Fruit fly (Drosophila melanogaster) whole organism, embryonic: ENCODE results near the gene CG10365.

Source experiments
- B-H2 ChIP-seq: fragments of 200-800 bp; sonication (Bioruptor generic); optimal IDR thresholded peaks from 2 replicates; lab custom pipeline; 2018; ENCODE audit warnings: missing biosample characterization, mild to moderate bottlenecking, missing genetic modification characterization
- CG10462 ChIP-seq: fragments of 200-800 bp; sonication (Bioruptor generic); optimal IDR thresholded peaks from 2 replicates; lab custom pipeline; 2016; ENCODE audit warnings: missing biosample characterization, missing genetic modification characterization
- CG12104 ChIP-seq: fragments of 200-800 bp; sonication (Bioruptor generic); optimal IDR thresholded peaks from 3 replicates; lab custom pipeline; 2016; ENCODE audit warnings: missing biosample characterization, missing genetic modification characterization
- CG13424 ChIP-seq: fragments of 200-800 bp; sonication (Bioruptor generic); optimal IDR thresholded peaks from 2 replicates; lab custom pipeline; 2019; ENCODE audit warnings: missing biosample characterization, mild to moderate bottlenecking, missing genetic modification characterization, moderate library complexity
- CG13894 ChIP-seq: fragments of 200-800 bp; sonication (Bioruptor generic); optimal IDR thresholded peaks from 3 replicates; lab custom pipeline; 2018; ENCODE audit warnings: missing biosample characterization, mild to moderate bottlenecking, missing genetic modification characterization, moderate library complexity
- CG14965 ChIP-seq: fragments of 200-800 bp; sonication (Bioruptor generic); optimal IDR thresholded peaks from 2 replicates; lab custom pipeline; 2016; ENCODE audit warnings: missing biosample characterization, missing genetic modification characterization, borderline replicate concordance
- CG16815 ChIP-seq: fragments of 200-800 bp; sonication (Bioruptor generic); optimal IDR thresholded peaks from 3 replicates; lab custom pipeline; 2017; ENCODE audit warnings: missing biosample characterization, mild to moderate bottlenecking, missing genetic modification characterization
- CG16863 ChIP-seq: fragments of 200-800 bp; sonication (Bioruptor generic); optimal IDR thresholded peaks from 3 replicates; lab custom pipeline; 2016; ENCODE audit warnings: missing biosample characterization, missing genetic modification characterization
- CG17328 ChIP-seq: fragments of 200-800 bp; sonication (Bioruptor generic); IDR thresholded peaks from 2 replicates; pipeline ENCODE4 v1.3.6; 2022; ENCODE audit warnings: missing biosample characterization, missing genetic modification characterization
- CG3838 ChIP-seq: fragments of 200-800 bp; sonication (Bioruptor generic); optimal IDR thresholded peaks from 3 replicates; lab custom pipeline; 2016; ENCODE audit warnings: missing biosample characterization, missing genetic modification characterization
- CG4328 ChIP-seq: fragments of 200-800 bp; sonication (Bioruptor generic); optimal IDR thresholded peaks from 3 replicates; lab custom pipeline; 2017; ENCODE audit warnings: missing biosample characterization, missing genetic modification reagents, missing genetic modification characterization
- CG4707 ChIP-seq: fragments of 200-800 bp; sonication (Bioruptor generic); optimal IDR thresholded peaks from 2 replicates; lab custom pipeline; 2018; ENCODE audit warnings: missing biosample characterization, mild to moderate bottlenecking, missing genetic modification characterization, moderate library complexity
- CG7271 ChIP-seq: fragments of 200-800 bp; sonication (Bioruptor generic); optimal IDR thresholded peaks from 2 replicates; lab custom pipeline; 2018; ENCODE audit warnings: missing biosample characterization, mild to moderate bottlenecking, missing genetic modification characterization, moderate library complexity
- CG7963 ChIP-seq: fragments of 200-800 bp; sonication (Bioruptor generic); IDR thresholded peaks from 3 replicates; pipeline ENCODE4 v1.3.6; 2022; ENCODE audit warnings: missing biosample characterization, missing genetic modification characterization; ENCODE audit not compliant: partially characterized antibody
- CG7987 ChIP-seq: fragments of 200-800 bp; sonication (Bioruptor generic); optimal IDR thresholded peaks from 2 replicates; lab custom pipeline; 2018; ENCODE audit warnings: missing biosample characterization, mild to moderate bottlenecking, missing genetic modification characterization, moderate library complexity
- CG8359 ChIP-seq: fragments of 200-800 bp; sonication (Bioruptor generic); optimal IDR thresholded peaks from 2 replicates; lab custom pipeline; 2017; ENCODE audit warnings: missing biosample characterization, mild to moderate bottlenecking, missing genetic modification characterization, borderline replicate concordance
- CG9727 ChIP-seq: fragments of 200-800 bp; sonication (Bioruptor generic); optimal IDR thresholded peaks from 3 replicates; lab custom pipeline; 2017; ENCODE audit warnings: missing biosample characterization, mild to moderate bottlenecking, missing genetic modification characterization
- Dbx ChIP-seq: fragments of 200-800 bp; sonication (Bioruptor generic); IDR thresholded peaks from 3 replicates; pipeline ENCODE4 v1.3.6; 2022; ENCODE audit warnings: missing biosample characterization, missing genetic modification characterization
- Dll ChIP-seq: fragments of 200-800 bp; sonication (Bioruptor generic); IDR thresholded peaks from 4 replicates; pipeline ENCODE4 v1.3.6; 2022; ENCODE audit warnings: missing biosample characterization, missing genetic modification characterization; ENCODE audit not compliant: partially characterized antibody
- E2f2 ChIP-seq: fragments of 200-800 bp; sonication (Bioruptor generic); IDR thresholded peaks from 2 replicates; pipeline ENCODE4 v1.3.6; 2022; ENCODE audit warnings: missing biosample characterization, missing genetic modification characterization
- Elba2 ChIP-seq: fragments of 200-800 bp; sonication (Bioruptor generic); optimal IDR thresholded peaks from 3 replicates; lab custom pipeline; 2016; ENCODE audit warnings: missing biosample characterization, missing genetic modification characterization
- Fer1 ChIP-seq: fragments of 200-800 bp; sonication (Bioruptor generic); optimal IDR thresholded peaks from 2 replicates; lab custom pipeline; 2017; ENCODE audit warnings: missing biosample characterization, mild to moderate bottlenecking, missing genetic modification characterization
- Gug ChIP-seq: fragments of 200-800 bp; sonication (Bioruptor generic); IDR thresholded peaks from 4 replicates; pipeline ENCODE4 v1.3.6; 2022; ENCODE audit warnings: missing biosample characterization, missing genetic modification characterization
- Hey ChIP-seq: fragments of 200-800 bp; sonication (Bioruptor generic); optimal IDR thresholded peaks from 3 replicates; lab custom pipeline; 2018; ENCODE audit warnings: missing biosample characterization, mild to moderate bottlenecking, missing genetic modification characterization
- Mad ChIP-seq: fragments of 200-800 bp; sonication (Bioruptor generic); optimal IDR thresholded peaks from 2 replicates; lab custom pipeline; 2016; ENCODE audit warnings: missing biosample characterization, missing genetic modification characterization
- Myb ChIP-seq: fragments of 200-800 bp; sonication (Bioruptor generic); optimal IDR thresholded peaks from 2 replicates; lab custom pipeline; 2016; ENCODE audit warnings: missing biosample characterization, missing genetic modification characterization
- Nf-YB ChIP-seq: fragments of 200-800 bp; sonication (Bioruptor generic); optimal IDR thresholded peaks from 3 replicates; lab custom pipeline; 2019; ENCODE audit warnings: missing biosample characterization, mild to moderate bottlenecking, missing genetic modification characterization, moderate library complexity
- Ptx1 ChIP-seq: fragments of 200-800 bp; sonication (Bioruptor generic); IDR thresholded peaks from 2 replicates; pipeline ENCODE4 v1.3.6; 2022; ENCODE audit warnings: missing biosample characterization, missing genetic modification characterization
- Scr ChIP-seq: fragments of 200-800 bp; sonication (Bioruptor generic); IDR thresholded peaks from 2 replicates; pipeline ENCODE4 v1.3.6; 2022; ENCODE audit warnings: missing biosample characterization, missing genetic modification characterization; ENCODE audit not compliant: partially characterized antibody
- Spps ChIP-seq: fragments of 200-800 bp; sonication (Bioruptor generic); optimal IDR thresholded peaks from 2 replicates; lab custom pipeline; 2018; ENCODE audit warnings: missing biosample characterization, mild to moderate bottlenecking, missing genetic modification characterization
- ab ChIP-seq: fragments of 200-800 bp; sonication (Bioruptor generic); optimal IDR thresholded peaks from 2 replicates; lab custom pipeline; 2016; ENCODE audit warnings: missing biosample characterization, missing genetic modification characterization
- ac ChIP-seq: fragments of 200-800 bp; sonication (Bioruptor generic); optimal IDR thresholded peaks from 3 replicates; lab custom pipeline; 2017; ENCODE audit warnings: missing biosample characterization, mild to moderate bottlenecking, missing genetic modification characterization
- ato ChIP-seq: fragments of 200-800 bp; sonication (Bioruptor generic); IDR thresholded peaks from 2 replicates; pipeline ENCODE4 v1.3.6; 2022; ENCODE audit warnings: missing biosample characterization, missing genetic modification characterization; ENCODE audit not compliant: partially characterized antibody
- caup ChIP-seq: fragments of 200-800 bp; sonication (Bioruptor generic); optimal IDR thresholded peaks from 3 replicates; lab custom pipeline; 2017; ENCODE audit warnings: missing biosample characterization, mild to moderate bottlenecking, missing genetic modification characterization, moderate library complexity; ENCODE audit not compliant: severe bottlenecking
- chinmo ChIP-seq: fragments of 200-800 bp; sonication (Bioruptor generic); IDR thresholded peaks from 4 replicates; pipeline ENCODE4 v1.3.6; 2022; ENCODE audit warnings: missing biosample characterization, missing genetic modification characterization; ENCODE audit not compliant: partially characterized antibody
- danr ChIP-seq: fragments of 200-800 bp; sonication (Bioruptor generic); IDR thresholded peaks from 2 replicates; pipeline ENCODE4 v1.3.6; 2022; ENCODE audit warnings: missing biosample characterization, missing genetic modification characterization
- dysf ChIP-seq: fragments of 200-800 bp; sonication (Bioruptor generic); IDR thresholded peaks from 3 replicates; pipeline ENCODE4 v1.3.6; 2022; ENCODE audit warnings: missing biosample characterization, missing genetic modification characterization
- ems ChIP-seq: fragments of 200-800 bp; sonication (Bioruptor generic); optimal IDR thresholded peaks from 3 replicates; lab custom pipeline; 2016; ENCODE audit warnings: missing biosample characterization, missing genetic modification characterization
- exex ChIP-seq: fragments of 200-800 bp; sonication (Bioruptor generic); optimal IDR thresholded peaks from 4 replicates; lab custom pipeline; 2018; ENCODE audit warnings: missing biosample characterization, mild to moderate bottlenecking, missing genetic modification characterization, moderate library complexity
- kni ChIP-seq: fragments of 200-800 bp; sonication (Bioruptor generic); optimal IDR thresholded peaks from 3 replicates; lab custom pipeline; 2017; ENCODE audit warnings: mild to moderate bottlenecking, missing biosample characterization, missing genetic modification reagents, missing genetic modification characterization
- nau ChIP-seq: fragments of 200-800 bp; sonication (Bioruptor generic); optimal IDR thresholded peaks from 3 replicates; lab custom pipeline; 2017; ENCODE audit warnings: missing biosample characterization, mild to moderate bottlenecking, missing genetic modification characterization, missing genetic modification reagents
- odd ChIP-seq: fragments of 200-800 bp; sonication (Bioruptor generic); optimal IDR thresholded peaks from 2 replicates; lab custom pipeline; 2017; ENCODE audit warnings: missing biosample characterization, mild to moderate bottlenecking, missing genetic modification characterization
- row ChIP-seq: fragments of 200-800 bp; sonication (Bioruptor generic); IDR thresholded peaks from 3 replicates; pipeline ENCODE4 v1.3.6; 2022; ENCODE audit warnings: missing biosample characterization, missing genetic modification characterization
- seq ChIP-seq: fragments of 200-800 bp; sonication (Bioruptor generic); IDR thresholded peaks from 2 replicates; pipeline ENCODE4 v1.3.6; 2022; ENCODE audit warnings: missing biosample characterization, missing genetic modification characterization
- tll ChIP-seq, 2 experiments: fragments of 200-800 bp in 1 of 2; fragments of >200 bp in 1 of 2; sonication (Bioruptor generic) in 1 of 2; optimal IDR thresholded peaks; 2 replicates each; lab custom pipeline; 2017 to 2019; ENCODE audit warnings: missing biosample characterization in 2 of 2, missing genetic modification characterization in 2 of 2, mild to moderate bottlenecking in 1 of 2, moderate library complexity in 1 of 2
- ttk ChIP-seq: fragments of 200-800 bp; sonication (Bioruptor generic); IDR thresholded peaks from 2 replicates; pipeline ENCODE4 v2.1.2; 2022; ENCODE audit warnings: missing biosample characterization, missing genetic modification characterization
- unpg ChIP-seq: fragments of 200-800 bp; sonication (Bioruptor generic); optimal IDR thresholded peaks from 3 replicates; lab custom pipeline; 2018; ENCODE audit warnings: missing biosample characterization, mild to moderate bottlenecking, missing genetic modification characterization, moderate library complexity
- vfl ChIP-seq: fragments of 200-800 bp; sonication (Bioruptor generic); optimal IDR thresholded peaks from 2 replicates; lab custom pipeline; 2016; ENCODE audit warnings: missing biosample characterization, missing genetic modification characterization

CG10365 gene

dm6 chr3R:23722680-23723372 lies at the start of gene CG10365:
Gene CG10365 (plus strand): TSS chr3R:23723331.
- TF ChIP-seq CG7987 (GFP tag; lab: Kevin White, UChicago): no peak
- TF ChIP-seq Dll (GFP tag; lab: Robert Waterston, UW): no peak
- TF ChIP-seq ttk (GFP tag; lab: Robert Waterston, UW): peak; percentile 79
- peak; percentile 45 for TF ChIP-seq CG16815 (GFP tag; lab: Kevin White, UChicago)
- peak; percentile 55 for TF ChIP-seq CG10462 (GFP tag; lab: Kevin White, UChicago)
- peak; percentile 85 for TF ChIP-seq CG17328 (GFP tag; lab: Robert Waterston, UW)
- no peak for TF ChIP-seq CG7271 (tag; lab: Kevin White, UChicago)
- TF ChIP-seq vfl (GFP tag; lab: Kevin White, UChicago): no peak
- TF ChIP-seq odd (GFP tag; lab: Kevin White, UChicago): peak; percentile 76
- TF ChIP-seq Spps: peak; percentile 4
- TF ChIP-seq CG13894 (tag; lab: Kevin White, UChicago): peak; percentile 86
- no peak for TF ChIP-seq tll (GFP tag; optimal IDR thresholded peaks at IDR 0.05; lab: Kevin White, UChicago)
- peak; percentile 92 for TF ChIP-seq CG9727 (GFP tag; lab: Kevin White, UChicago)
- TF ChIP-seq Scr: no peak
- no peak for TF ChIP-seq Hey (tag; lab: Kevin White, UChicago)
- TF ChIP-seq Myb (GFP tag; lab: Kevin White, UChicago): no peak
- TF ChIP-seq CG3838 (GFP tag; lab: Kevin White, UChicago): peak; percentile 6
- peak; percentile 89; the same call in 3 of the 4 replicates for TF ChIP-seq chinmo
- peak; percentile 77 for TF ChIP-seq Nf-YB (GFP tag; lab: Kevin White, UChicago)
- TF ChIP-seq danr: peak; percentile 50; the same call in 1 of the 2 replicates
- TF ChIP-seq CG12104: peak; percentile 74
- TF ChIP-seq CG7963: no peak
- peak; percentile 58 for TF ChIP-seq CG4328 (GFP tag; lab: Kevin White, UChicago)
- TF ChIP-seq ems (GFP tag; lab: Kevin White, UChicago): no peak
- TF ChIP-seq kni: no peak
- peak; percentile 83 for TF ChIP-seq nau (GFP tag; lab: Kevin White, UChicago)
- peak; percentile 91 for TF ChIP-seq row (GFP tag; lab: Robert Waterston, UW)
- TF ChIP-seq CG13424 (tag; lab: Kevin White, UChicago): peak; percentile 92
- peak; percentile 59 for TF ChIP-seq B-H2 (GFP tag; lab: Kevin White, UChicago)
- peak; percentile 56; the same call in 1 of the 2 replicates for TF ChIP-seq E2f2 (GFP tag; lab: Robert Waterston, UW)
- peak; percentile 89 for TF ChIP-seq Fer1 (GFP tag; lab: Kevin White, UChicago)
- TF ChIP-seq seq (GFP tag; lab: Robert Waterston, UW): peak; percentile 67
- TF ChIP-seq ab (GFP tag; lab: Kevin White, UChicago): no peak
- TF ChIP-seq dysf (GFP tag; lab: Robert Waterston, UW): peak; percentile 89
- no peak for TF ChIP-seq ato (GFP tag; lab: Robert Waterston, UW)
- TF ChIP-seq exex: peak; percentile 66
- peak; percentile 73 for TF ChIP-seq caup (GFP tag; lab: Kevin White, UChicago)
- TF ChIP-seq CG16863 (GFP tag; lab: Kevin White, UChicago): no peak
- no peak for TF ChIP-seq ac (GFP tag; lab: Kevin White, UChicago)
- peak; percentile 92 for TF ChIP-seq Ptx1 (GFP tag; lab: Robert Waterston, UW)
- no peak for TF ChIP-seq CG4707 (GFP tag; lab: Kevin White, UChicago)
- no peak for TF ChIP-seq Mad
- TF ChIP-seq CG8359 (GFP tag; lab: Kevin White, UChicago): no peak
- peak; percentile 85 for TF ChIP-seq Dbx (GFP tag; lab: Robert Waterston, UW)
- TF ChIP-seq Gug (GFP tag; lab: Robert Waterston, UW): no peak
- no peak for TF ChIP-seq Elba2 (GFP tag; lab: Kevin White, UChicago)
- no peak for TF ChIP-seq CG14965 (GFP tag; lab: Kevin White, UChicago)
- peak; percentile 93 for TF ChIP-seq unpg
